Fruit fly (Drosophila melanogaster) whole organism, embryonic: Measurements from ENCODE around the gene Atg12.

ENCODE experiments used
- CG11085 ChIP-seq: fragments of 200-800 bp; sonication (Bioruptor generic); IDR thresholded peaks from 2 replicates; pipeline ENCODE4 v1.3.6; 2022; ENCODE audit warnings: missing biosample characterization, missing genetic modification characterization
- CG11093 ChIP-seq: fragments of 200-800 bp; sonication (Bioruptor generic); IDR thresholded peaks from 3 replicates; pipeline ENCODE4 v1.3.6; 2022; ENCODE audit warnings: missing biosample characterization, missing genetic modification characterization
- CG11723 ChIP-seq: fragments of 200-800 bp; sonication (Bioruptor generic); optimal IDR thresholded peaks from 2 replicates; lab custom pipeline; 2017; ENCODE audit warnings: missing biosample characterization, mild to moderate bottlenecking, missing genetic modification characterization
- CG12769 ChIP-seq: fragments of 200-800 bp; sonication (Bioruptor generic); optimal IDR thresholded peaks from 2 replicates; lab custom pipeline; 2019; ENCODE audit warnings: missing biosample characterization, mild to moderate bottlenecking, missing genetic modification characterization, moderate library complexity
- CG1603 ChIP-seq: fragments of 200-800 bp; sonication (Bioruptor generic); optimal IDR thresholded peaks from 2 replicates; lab custom pipeline; 2019; ENCODE audit warnings: missing biosample characterization, mild to moderate bottlenecking, missing genetic modification characterization, moderate library complexity
- CG17361 ChIP-seq: fragments of 200-800 bp; sonication (Bioruptor generic); IDR thresholded peaks from 3 replicates; pipeline ENCODE4 v1.3.6; 2022; ENCODE audit warnings: missing biosample characterization, missing genetic modification characterization
- CG17568 ChIP-seq: fragments of 200-800 bp; sonication (Bioruptor generic); optimal IDR thresholded peaks from 2 replicates; lab custom pipeline; 2018; ENCODE audit warnings: missing biosample characterization, mild to moderate bottlenecking, missing genetic modification characterization, moderate library complexity
- CG2120 ChIP-seq: fragments of 200-800 bp; sonication (Bioruptor generic); optimal IDR thresholded peaks from 3 replicates; lab custom pipeline; 2016; ENCODE audit warnings: missing biosample characterization, missing genetic modification characterization
- CG2678 ChIP-seq: fragments of 200-800 bp; sonication (Bioruptor generic); optimal IDR thresholded peaks from 3 replicates; lab custom pipeline; 2019; ENCODE audit warnings: missing biosample characterization, mild to moderate bottlenecking, missing genetic modification characterization, moderate library complexity
- CG3281 ChIP-seq: fragments of 200-800 bp; sonication (Bioruptor generic); optimal IDR thresholded peaks from 3 replicates; lab custom pipeline; 2017; ENCODE audit warnings: missing biosample characterization, mild to moderate bottlenecking, missing genetic modification characterization
- CG34224 ChIP-seq: fragments of 200-800 bp; sonication (Bioruptor generic); IDR thresholded peaks from 3 replicates; pipeline ENCODE4 v1.3.6; 2022; ENCODE audit warnings: missing biosample characterization, missing genetic modification characterization; ENCODE audit not compliant: partially characterized antibody
- CG6175 ChIP-seq: fragments of 200-800 bp; sonication (Bioruptor generic); IDR thresholded peaks from 3 replicates; pipeline ENCODE4 v1.3.6; 2022; ENCODE audit warnings: missing biosample characterization, missing genetic modification characterization
- CG6254 ChIP-seq: fragments of 200-800 bp; sonication (Bioruptor generic); optimal IDR thresholded peaks from 3 replicates; lab custom pipeline; 2017; ENCODE audit warnings: mild to moderate bottlenecking, missing biosample characterization, missing genetic modification reagents, missing genetic modification characterization
- CG7839 ChIP-seq: fragments of 200-800 bp; sonication (Bioruptor generic); optimal IDR thresholded peaks from 3 replicates; lab custom pipeline; 2018; ENCODE audit warnings: missing biosample characterization, mild to moderate bottlenecking, missing genetic modification characterization, moderate library complexity
- D19B ChIP-seq: fragments of 200-800 bp; sonication (Bioruptor generic); optimal IDR thresholded peaks from 2 replicates; lab custom pipeline; 2017; ENCODE audit warnings: missing biosample characterization, mild to moderate bottlenecking, missing genetic modification characterization
- Dbx ChIP-seq: fragments of 200-800 bp; sonication (Bioruptor generic); IDR thresholded peaks from 3 replicates; pipeline ENCODE4 v1.3.6; 2022; ENCODE audit warnings: missing biosample characterization, missing genetic modification characterization
- Ets65A ChIP-seq: fragments of 200-800 bp; sonication (Bioruptor generic); peaks from one replicate; lab custom pipeline; 2016; ENCODE audit warnings: missing biosample characterization, missing genetic modification characterization
- Fer1 ChIP-seq: fragments of 200-800 bp; sonication (Bioruptor generic); optimal IDR thresholded peaks from 2 replicates; lab custom pipeline; 2017; ENCODE audit warnings: missing biosample characterization, mild to moderate bottlenecking, missing genetic modification characterization
- H15 ChIP-seq: fragments of 200-800 bp; sonication (Bioruptor generic); IDR thresholded peaks from 3 replicates; pipeline ENCODE4 v1.3.6; 2022; ENCODE audit warnings: missing biosample characterization, missing genetic modification characterization
- HLH4C ChIP-seq: fragments of 200-800 bp; sonication (Bioruptor generic); IDR thresholded peaks from 3 replicates; pipeline ENCODE4 v1.3.6; 2022; ENCODE audit warnings: missing biosample characterization, missing genetic modification characterization; ENCODE audit not compliant: partially characterized antibody
- Hmr ChIP-seq: fragments of 200-800 bp; sonication (Bioruptor generic); optimal IDR thresholded peaks from 3 replicates; lab custom pipeline; 2017; ENCODE audit warnings: mild to moderate bottlenecking, missing biosample characterization, missing genetic modification reagents, missing genetic modification characterization
- Hr51 ChIP-seq, 2 experiments: fragments of 200-800 bp; sonication (Bioruptor generic); optimal IDR thresholded peaks; 2 replicates in 1 of 2; 3 replicates in 1 of 2; lab custom pipeline; 2016 to 2018; ENCODE audit warnings: missing biosample characterization in 2 of 2, missing genetic modification characterization in 2 of 2, mild to moderate bottlenecking in 1 of 2, moderate library complexity in 1 of 2
- Myb ChIP-seq: fragments of 200-800 bp; sonication (Bioruptor generic); optimal IDR thresholded peaks from 2 replicates; lab custom pipeline; 2016; ENCODE audit warnings: missing biosample characterization, missing genetic modification characterization
- PHDP ChIP-seq: fragments of 200-800 bp; sonication (Bioruptor generic); optimal IDR thresholded peaks from 3 replicates; lab custom pipeline; 2018; ENCODE audit warnings: missing biosample characterization, mild to moderate bottlenecking, missing genetic modification characterization, moderate library complexity
- Ravus ChIP-seq: fragments of 200-800 bp; sonication (Bioruptor generic); IDR thresholded peaks from 2 replicates; pipeline ENCODE4 v1.3.6; 2022; ENCODE audit warnings: missing biosample characterization, missing genetic modification characterization
- Side ChIP-seq: fragments of 200-800 bp; sonication (Bioruptor generic); optimal IDR thresholded peaks from 2 replicates; lab custom pipeline; 2016; ENCODE audit warnings: missing biosample characterization, missing genetic modification characterization
- ash1 ChIP-seq: fragments of 200-800 bp; sonication (Bioruptor generic); optimal IDR thresholded peaks from 2 replicates; lab custom pipeline; 2018; ENCODE audit warnings: missing biosample characterization, mild to moderate bottlenecking, missing genetic modification characterization
- bcd ChIP-seq: fragments of 200-800 bp; sonication (Bioruptor generic); optimal IDR thresholded peaks from 2 replicates; lab custom pipeline; 2017; ENCODE audit warnings: missing biosample characterization, mild to moderate bottlenecking, missing genetic modification characterization
- bsh ChIP-seq, 2 experiments: fragments of 200-800 bp; sonication (Bioruptor generic); optimal IDR thresholded peaks; 2 replicates each; lab custom pipeline; 2017 to 2018; ENCODE audit warnings: mild to moderate bottlenecking in 2 of 2, missing biosample characterization in 2 of 2, missing genetic modification characterization in 2 of 2, moderate library complexity in 1 of 2
- caup ChIP-seq: fragments of 200-800 bp; sonication (Bioruptor generic); optimal IDR thresholded peaks from 3 replicates; lab custom pipeline; 2017; ENCODE audit warnings: missing biosample characterization, mild to moderate bottlenecking, missing genetic modification characterization, moderate library complexity; ENCODE audit not compliant: severe bottlenecking
- ci ChIP-seq: fragments of 200-800 bp; sonication (Bioruptor generic); IDR thresholded peaks from 3 replicates; pipeline ENCODE4 v1.3.6; 2022; ENCODE audit warnings: missing biosample characterization, missing genetic modification characterization
- dmrt99B ChIP-seq: fragments of 200-800 bp; sonication (Bioruptor generic); optimal IDR thresholded peaks from 2 replicates; lab custom pipeline; 2018; ENCODE audit warnings: missing biosample characterization, mild to moderate bottlenecking, missing genetic modification characterization, moderate library complexity
- dysf ChIP-seq: fragments of 200-800 bp; sonication (Bioruptor generic); IDR thresholded peaks from 3 replicates; pipeline ENCODE4 v1.3.6; 2022; ENCODE audit warnings: missing biosample characterization, missing genetic modification characterization
- grau ChIP-seq: fragments of 200-800 bp; optimal IDR thresholded peaks from 3 replicates; lab custom pipeline; 2019; ENCODE audit warnings: missing biosample characterization, mild to moderate bottlenecking, missing genetic modification characterization, moderate library complexity
- grn ChIP-seq: fragments of 200-800 bp; sonication (Bioruptor generic); optimal IDR thresholded peaks from 3 replicates; lab custom pipeline; 2017; ENCODE audit warnings: missing biosample characterization, missing genetic modification characterization
- gro ChIP-seq: fragments of 200-800 bp; sonication (Bioruptor generic); optimal IDR thresholded peaks from 2 replicates; lab custom pipeline; 2016; ENCODE audit warnings: missing biosample characterization, missing genetic modification characterization
- hkb ChIP-seq, 2 experiments: fragments of 200-800 bp in 1 of 2; fragments of >200 bp in 1 of 2; sonication (Bioruptor generic) in 1 of 2; IDR thresholded peaks in 1 of 2; optimal IDR thresholded peaks in 1 of 2; 2 replicates each; pipeline versions ENCODE4 v1.3.6 to Lab custom; 2017 to 2022; ENCODE audit warnings: missing biosample characterization in 1 of 2, missing genetic modification characterization in 1 of 2
- insv ChIP-seq, 2 experiments: fragments of 200-800 bp; sonication (Bioruptor generic); optimal IDR thresholded peaks; 3 replicates each; lab custom pipeline; 2016 to 2018; ENCODE audit warnings: missing biosample characterization in 2 of 2, missing genetic modification characterization in 2 of 2
- kah ChIP-seq: fragments of 200-800 bp; sonication (Bioruptor generic); optimal IDR thresholded peaks from 2 replicates; lab custom pipeline; 2018; ENCODE audit warnings: missing biosample characterization, mild to moderate bottlenecking, missing genetic modification characterization
- kay ChIP-seq: fragments of 200-800 bp; sonication (Bioruptor generic); optimal IDR thresholded peaks from 2 replicates; lab custom pipeline; 2016; ENCODE audit warnings: missing biosample characterization, missing genetic modification characterization
- mam ChIP-seq: fragments of 200-800 bp; sonication (Bioruptor generic); optimal IDR thresholded peaks from 3 replicates; lab custom pipeline; 2016; ENCODE audit warnings: missing biosample characterization, missing genetic modification characterization
- nmo ChIP-seq: fragments of 200-800 bp; sonication (Bioruptor generic); optimal IDR thresholded peaks from 2 replicates; lab custom pipeline; 2018; ENCODE audit warnings: missing biosample characterization, mild to moderate bottlenecking, missing genetic modification characterization, moderate library complexity
- pfk ChIP-seq: fragments of 200-800 bp; sonication (Bioruptor generic); optimal IDR thresholded peaks from 2 replicates; lab custom pipeline; 2018; ENCODE audit warnings: missing biosample characterization, mild to moderate bottlenecking, missing genetic modification characterization, moderate library complexity
- row ChIP-seq: fragments of 200-800 bp; sonication (Bioruptor generic); IDR thresholded peaks from 3 replicates; pipeline ENCODE4 v1.3.6; 2022; ENCODE audit warnings: missing biosample characterization, missing genetic modification characterization
- sd ChIP-seq: fragments of 200-800 bp; sonication (Bioruptor generic); optimal IDR thresholded peaks from 3 replicates; lab custom pipeline; 2018; ENCODE audit warnings: missing biosample characterization, mild to moderate bottlenecking, missing genetic modification characterization, moderate library complexity
- sens ChIP-seq: fragments of 200-800 bp; sonication (Bioruptor generic); peaks from one replicate; lab custom pipeline; 2016; ENCODE audit warnings: missing biosample characterization, missing genetic modification characterization
- zfh1 ChIP-seq: fragments of 200-800 bp; sonication (Bioruptor generic); IDR thresholded peaks from 3 replicates; pipeline ENCODE4 v1.3.6; 2022; ENCODE audit warnings: missing biosample characterization, missing genetic modification characterization

The Atg12 gene

dm6 chr3L:12177301-12177700 is 40.5 kb downstream of the Atg12 start, which contains the start of gene CAH2:
CAH2 (plus strand) TSS chr3L:12177601.
- TF ChIP-seq Ravus (no peak), Ets65A (GFP tag; lab: Kevin White, UChicago) (peak; percentile 19), Side (GFP tag; lab: Kevin White, UChicago) (no peak), CG11085 (GFP tag; lab: Robert Waterston, UW) (no peak), CG11093 (no peak), PHDP (tag; lab: Kevin White, UChicago) (no peak)

- TF ChIP-seq nmo (peak; percentile 4), kay (GFP tag; lab: Kevin White, UChicago) (peak; percentile 5), dmrt99B (tag; lab: Kevin White, UChicago) (peak; percentile 41), CG12769 (tag; lab: Kevin White, UChicago) (peak; percentile 52), grau (peak; percentile 18), CG34224 (GFP tag; lab: Robert Waterston, UW) (no peak), bcd (peak; percentile 13), CG2678 (tag; lab: Kevin White, UChicago) (peak; percentile 10), Myb (no peak), sens (GFP tag; lab: Kevin White, UChicago) (peak; percentile 60), zfh1 (GFP tag; lab: Robert Waterston, UW) (peak; percentile 24; the same call in 1 of the 3 replicates), Dbx (GFP tag; lab: Robert Waterston, UW) (peak; percentile 29; the same call in 1 of the 3 replicates), Ets65A (GFP tag; lab: Kevin White, UChicago) (no peak), CG7839 (tag; lab: Kevin White, UChicago) (peak; percentile 3), kah (GFP tag; lab: Kevin White, UChicago) (no peak), CG6254 (no peak), D19B (GFP tag; lab: Kevin White, UChicago) (peak; percentile 91), CG6175 (GFP tag; lab: Robert Waterston, UW) (0 out of 3 replicates have a peak, but pooled peaks have one; percentile 25), gro (GFP tag; lab: Kevin White, UChicago) (peak; percentile 48), CG11723 (GFP tag; lab: Kevin White, UChicago) (no peak), H15 (GFP tag; lab: Robert Waterston, UW) (0 out of 3 replicates have a peak, but pooled peaks have one; percentile 37), Hr51 (GFP tag; optimal IDR thresholded peaks at IDR 0.05; lab: Kevin White, UChicago) (peak in 1 of 2 experiments; percentile 23), Fer1 (no peak), ash1 (no peak), caup (GFP tag; lab: Kevin White, UChicago) (peak; percentile 9), HLH4C (no peak), sd (tag; lab: Kevin White, UChicago) (peak; percentile 33), pfk (GFP tag; lab: Kevin White, UChicago) (no peak), CG3281 (GFP tag; lab: Kevin White, UChicago) (peak; percentile 46), hkb (optimal IDR thresholded peaks at IDR 0.05; lab: Kevin White, UChicago) (no peak), hkb (GFP tag; IDR thresholded peaks at IDR 0.05; lab: Robert Waterston, UW) (no peak), CG1603 (peak; percentile 10), ci (GFP tag; lab: Robert Waterston, UW) (peak; percentile 43; the same call in 1 of the 3 replicates), dysf (GFP tag; lab: Robert Waterston, UW) (0 out of 3 replicates have a peak, but pooled peaks have one; percentile 4), insv (GFP tag; optimal IDR thresholded peaks at IDR 0.05; lab: Kevin White, UChicago) (no peak), bsh (GFP tag; optimal IDR thresholded peaks at IDR 0.05; lab: Kevin White, UChicago) (no peak), row (GFP tag; lab: Robert Waterston, UW) (peak; percentile 50; the same call in 2 of the 3 replicates), grn (GFP tag; lab: Kevin White, UChicago) (peak; percentile 34), CG17361 (GFP tag; lab: Robert Waterston, UW) (peak; percentile 36; the same call in 2 of the 3 replicates), mam (GFP tag; lab: Kevin White, UChicago) (peak; percentile 4), CG2120 (GFP tag; lab: Kevin White, UChicago) (peak; percentile 44), Hmr (peak; percentile 7), CG17568 (no peak)
These were observed 42.2 kb downstream of the Atg12 start for dm6 chr3L:12178847-12179437.
